Worm (Caenorhabditis elegans): ENCODE results near the gene F38A1.11.

DNA sequence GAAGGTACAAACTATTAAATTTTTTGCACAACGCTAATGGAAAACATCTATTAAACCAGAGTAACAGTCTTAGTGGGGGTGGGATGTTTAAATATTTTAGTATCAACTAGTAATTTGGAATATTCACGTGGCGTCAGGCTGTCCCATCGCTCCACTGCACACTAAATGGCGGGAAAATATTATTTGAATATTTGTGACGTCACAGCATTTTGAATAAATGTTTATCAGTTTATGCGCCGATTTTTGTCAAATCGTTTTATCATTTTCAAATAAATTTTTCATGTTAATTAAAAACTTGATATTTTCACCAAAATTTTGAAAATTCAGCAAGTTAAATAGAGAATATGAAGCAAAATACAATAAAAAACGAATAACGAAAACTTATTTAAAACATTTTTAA is 3.9 kb upstream of the F38A1.11 start, which contains the start of gene F38A1.15:
- TF ChIP-seq tbx-11 (GFP tag; IDR thresholded peaks at IDR 0.05) (no peak), aly-1 (tag; optimal IDR thresholded peaks at IDR 0.05) (no peak), flt-1 (GFP tag; IDR thresholded peaks at IDR 0.05) (no peak), ama-1 (optimal IDR thresholded peaks at IDR 0.05) (no peak)

All from whole organism, early embryonic.